Worm (Caenorhabditis elegans) whole organism, young adult: ENCODE data around the gene let-19.
A peak's percentile ranks its signal among the peaks of the same experiment; 100 is the strongest.

Source experiments
- B0035.1 ChIP-seq: sonication (generic microtip); optimal IDR thresholded peaks from 2 replicates; lab custom pipeline; 2016; ENCODE audit warnings: missing genetic modification characterization, mild to moderate bottlenecking, missing compliant biosample characterization, missing genotype, missing genetic modification reagents
- C17E4.6 ChIP-seq: fragments of 200-800 bp; sonication (Bioruptor generic); IDR thresholded peaks from 2 replicates; pipeline ENCODE4 v1.3.6; 2022; ENCODE audit warnings: missing genetic modification reagents, missing genetic modification characterization, missing compliant biosample characterization
- F39B2.1 ChIP-seq: fragments of 200-800 bp; sonication (Bioruptor generic); IDR thresholded peaks from 2 replicates; pipeline ENCODE4 v1.3.6; 2022; ENCODE audit warnings: missing genetic modification reagents, missing genetic modification characterization, missing compliant biosample characterization
- F55B11.4 ChIP-seq: sonication (generic microtip); optimal IDR thresholded peaks from 2 replicates; lab custom pipeline; 2016; ENCODE audit warnings: missing compliant biosample characterization, missing genetic modification characterization, borderline replicate concordance; ENCODE audit not compliant: insufficient read depth
- K11D2.4 ChIP-seq: fragments of 200-800 bp; sonication (Bioruptor generic); IDR thresholded peaks from 2 replicates; pipeline ENCODE4 v1.3.6; 2022; ENCODE audit warnings: missing genetic modification reagents, missing genetic modification characterization, missing compliant biosample characterization
- Y53F4B.3 ChIP-seq: fragments of 200-800 bp; sonication (Bioruptor generic); IDR thresholded peaks from 2 replicates; pipeline ENCODE4 v1.3.6; 2022; ENCODE audit warnings: missing genetic modification reagents, missing genetic modification characterization, missing compliant biosample characterization
- Y79H2A.3 ChIP-seq: fragments of 200-800 bp; sonication (Bioruptor generic); conservative IDR thresholded peaks from 2 replicates; pipeline ENCODE4 v1.3.6; 2022; ENCODE audit warnings: missing genetic modification reagents, missing genetic modification characterization, missing compliant biosample characterization
- ama-1 ChIP-seq, 3 experiments: fragments of 150-350 bp in 1 of 3; sonication (generic microtip) in 2 of 3; optimal IDR thresholded peaks; 2 replicates each; lab custom pipeline; 2014 to 2018; ENCODE audit warnings: missing biosample characterization in 2 of 3, missing genetic modification characterization in 2 of 3, missing genetic modification reagents in 2 of 3
- attf-3 ChIP-seq: fragments of 200-800 bp; sonication (Bioruptor generic); conservative IDR thresholded peaks from 2 replicates; pipeline ENCODE4 v1.3.6; 2022; ENCODE audit warnings: missing genetic modification reagents, missing genetic modification characterization, missing compliant biosample characterization
- bed-2 ChIP-seq: fragments of 200-800 bp; sonication (Bioruptor generic); IDR thresholded peaks from 2 replicates; pipeline ENCODE4 v1.3.6; 2022; ENCODE audit warnings: missing genetic modification reagents, missing genetic modification characterization, missing compliant biosample characterization
- cebp-1 ChIP-seq, 2 experiments: fragments of 200-800 bp in 1 of 2; sonication (Bioruptor generic) in 1 of 2; sonication (generic microtip) in 1 of 2; IDR thresholded peaks in 1 of 2; optimal IDR thresholded peaks in 1 of 2; 2 replicates each; pipeline versions ENCODE4 v1.3.6 to Lab custom; 2017 to 2022; ENCODE audit warnings: missing compliant biosample characterization in 2 of 2, missing genetic modification characterization in 2 of 2, mild to moderate bottlenecking in 1 of 2, missing genetic modification reagents in 1 of 2, moderate library complexity in 1 of 2
- ceh-58 ChIP-seq: fragments of 200-800 bp; sonication (Bioruptor generic); IDR thresholded peaks from 2 replicates; pipeline ENCODE4 v1.3.6; 2022; ENCODE audit warnings: missing genetic modification characterization, missing compliant biosample characterization
- dpff-1 ChIP-seq: sonication (generic microtip); optimal IDR thresholded peaks from 2 replicates; lab custom pipeline; 2017; ENCODE audit warnings: mild to moderate bottlenecking, missing genetic modification characterization, missing compliant biosample characterization
- egl-18 ChIP-seq: fragments of 200-800 bp; sonication (Bioruptor generic); IDR thresholded peaks from 2 replicates; pipeline ENCODE4 v1.3.6; 2022; ENCODE audit warnings: missing genetic modification reagents, missing genetic modification characterization, missing compliant biosample characterization
- ekl-4 ChIP-seq: fragments of 200-800 bp; sonication (Bioruptor generic); IDR thresholded peaks from 2 replicates; pipeline ENCODE4 v1.3.6; 2022; ENCODE audit warnings: missing genetic modification reagents, missing genetic modification characterization, missing compliant biosample characterization
- ets-4 ChIP-seq: fragments of 200-800 bp; sonication (Bioruptor generic); optimal IDR thresholded peaks from 2 replicates; lab custom pipeline; 2018; ENCODE audit warnings: mild to moderate bottlenecking, missing genetic modification characterization, missing compliant biosample characterization
- fkh-3 ChIP-seq: sonication (generic microtip); optimal IDR thresholded peaks from 2 replicates; lab custom pipeline; 2016; ENCODE audit warnings: mild to moderate bottlenecking, missing genetic modification characterization, missing compliant biosample characterization
- gei-17 ChIP-seq: fragments of 200-800 bp; sonication (Bioruptor generic); optimal IDR thresholded peaks from 2 replicates; lab custom pipeline; 2018; ENCODE audit warnings: mild to moderate bottlenecking, missing genetic modification characterization, missing compliant biosample characterization
- hmg-1.2 ChIP-seq: fragments of 200-800 bp; sonication (Bioruptor generic); IDR thresholded peaks from 2 replicates; pipeline ENCODE4 v1.3.6; 2022; ENCODE audit warnings: missing genetic modification reagents, missing genetic modification characterization, missing compliant biosample characterization
- hsf-1 ChIP-seq: fragments of 200-800 bp; sonication (Bioruptor generic); IDR thresholded peaks from 2 replicates; pipeline ENCODE4 v1.3.6; 2022; ENCODE audit warnings: missing genetic modification reagents, missing genetic modification characterization, missing compliant biosample characterization
- lag-1 ChIP-seq: fragments of 200-800 bp; sonication (Bioruptor generic); IDR thresholded peaks from 2 replicates; pipeline ENCODE4 v1.3.6; 2022; ENCODE audit warnings: missing genetic modification reagents, missing genetic modification characterization, missing compliant biosample characterization
- lin-26 ChIP-seq: fragments of 200-800 bp; sonication (Bioruptor generic); IDR thresholded peaks from 2 replicates; pipeline ENCODE4 v1.3.6; 2022; ENCODE audit warnings: missing genetic modification reagents, missing genetic modification characterization, missing compliant biosample characterization
- lin-35 ChIP-seq, 3 experiments: fragments of 150-350 bp in 2 of 3; sonication (generic microtip) in 1 of 3; optimal IDR thresholded peaks; 2 replicates each; lab custom pipeline; 2014 to 2018; ENCODE audit warnings: missing biosample characterization in 3 of 3, missing genetic modification characterization in 3 of 3, missing genetic modification reagents in 3 of 3
- lin-40 ChIP-seq: sonication (generic microtip); optimal IDR thresholded peaks from 2 replicates; lab custom pipeline; 2016; ENCODE audit warnings: missing genetic modification characterization, mild to moderate bottlenecking, missing compliant biosample characterization, missing genotype, missing genetic modification reagents
- lin-54 ChIP-seq: fragments of 200-800 bp; sonication (Bioruptor generic); optimal IDR thresholded peaks from 2 replicates; lab custom pipeline; 2018; ENCODE audit warnings: mild to moderate bottlenecking, missing genetic modification characterization, missing compliant biosample characterization
- lsl-1 ChIP-seq: fragments of 200-800 bp; sonication (Bioruptor generic); optimal IDR thresholded peaks from 2 replicates; lab custom pipeline; 2018; ENCODE audit warnings: mild to moderate bottlenecking, missing genetic modification characterization, moderate library complexity, missing compliant biosample characterization
- madf-3 ChIP-seq: fragments of 200-800 bp; sonication (Bioruptor generic); IDR thresholded peaks from 2 replicates; pipeline ENCODE4 v1.3.6; 2022; ENCODE audit warnings: missing genetic modification reagents, missing genetic modification characterization, missing compliant biosample characterization
- madf-6 ChIP-seq: fragments of 200-800 bp; sonication (Bioruptor generic); IDR thresholded peaks from 2 replicates; pipeline ENCODE4 v1.3.6; 2022; ENCODE audit warnings: missing genetic modification reagents, missing genetic modification characterization, missing compliant biosample characterization
- mcd-1 ChIP-seq: fragments of 200-800 bp; sonication (Bioruptor generic); IDR thresholded peaks from 2 replicates; pipeline ENCODE4 v1.3.6; 2022; ENCODE audit warnings: missing genetic modification reagents, missing genetic modification characterization, missing compliant biosample characterization
- mes-4 ChIP-seq: sonication (generic microtip); optimal IDR thresholded peaks from 2 replicates; lab custom pipeline; 2016; ENCODE audit warnings: missing genotype, missing genetic modification characterization, missing compliant biosample characterization
- mxl-1 ChIP-seq: sonication (generic microtip); optimal IDR thresholded peaks from 2 replicates; lab custom pipeline; 2016; ENCODE audit warnings: missing genetic modification characterization, missing compliant biosample characterization
- nfya-2 ChIP-seq: fragments of 200-800 bp; sonication (Bioruptor generic); IDR thresholded peaks from 2 replicates; pipeline ENCODE4 v1.3.6; 2022; ENCODE audit warnings: missing genetic modification reagents, missing genetic modification characterization, missing compliant biosample characterization
- nfyb-1 ChIP-seq: fragments of 200-800 bp; sonication (Bioruptor generic); IDR thresholded peaks from 2 replicates; pipeline ENCODE4 v1.3.6; 2022; ENCODE audit warnings: missing genetic modification reagents, missing genetic modification characterization, missing compliant biosample characterization
- nhr-179 ChIP-seq: sonication (generic microtip); optimal IDR thresholded peaks from 2 replicates; lab custom pipeline; 2016; ENCODE audit warnings: mild to moderate bottlenecking, missing genetic modification characterization, missing compliant biosample characterization
- pha-4 ChIP-seq: fragments of 150-350 bp; sonication (generic microtip); optimal IDR thresholded peaks from 2 replicates; lab custom pipeline; 2014; ENCODE audit warnings: missing biosample characterization, missing genetic modification reagents, missing genetic modification characterization
- sdz-38 ChIP-seq: sonication (generic microtip); optimal IDR thresholded peaks from 2 replicates; lab custom pipeline; 2016; ENCODE audit warnings: missing genotype, missing genetic modification characterization, missing compliant biosample characterization
- snpc-1.1 ChIP-seq: sonication (generic microtip); optimal IDR thresholded peaks from 2 replicates; lab custom pipeline; 2017; ENCODE audit warnings: missing genetic modification characterization, mild to moderate bottlenecking, missing compliant biosample characterization, antibody characterized with exemption, moderate library complexity, missing genotype, missing genetic modification reagents; ENCODE audit not compliant: insufficient read depth
- snpc-3.4 ChIP-seq: sonication (generic microtip); optimal IDR thresholded peaks from 2 replicates; lab custom pipeline; 2017; ENCODE audit warnings: missing genetic modification characterization, mild to moderate bottlenecking, missing compliant biosample characterization, antibody characterized with exemption, moderate library complexity, missing genotype, missing genetic modification reagents
- snpc-4 ChIP-seq, 5 experiments: fragments of 150-350 bp in 1 of 5; sonication (generic microtip) in 4 of 5; optimal IDR thresholded peaks; 2 replicates each; lab custom pipeline; 2014 to 2018; ENCODE audit warnings: missing genetic modification characterization in 5 of 5, missing biosample characterization in 3 of 5, antibody characterized with exemption in 2 of 5, mild to moderate bottlenecking in 2 of 5, missing compliant biosample characterization in 2 of 5, missing genotype in 2 of 5, moderate library complexity in 2 of 5, missing genetic modification reagents in 1 of 5
- unc-130 ChIP-seq: sonication (generic microtip); optimal IDR thresholded peaks from 2 replicates; lab custom pipeline; 2016; ENCODE audit warnings: missing genetic modification reagents, missing genetic modification characterization, missing compliant biosample characterization
- zim-3 ChIP-seq: sonication (generic microtip); optimal IDR thresholded peaks from 2 replicates; lab custom pipeline; 2017; ENCODE audit warnings: mild to moderate bottlenecking, missing genetic modification characterization, moderate library complexity, missing compliant biosample characterization
- ztf-18 ChIP-seq: sonication (generic microtip); optimal IDR thresholded peaks from 2 replicates; lab custom pipeline; 2016; ENCODE audit warnings: missing genotype, mild to moderate bottlenecking, missing genetic modification characterization, missing compliant biosample characterization
- ztf-22 ChIP-seq: fragments of 200-800 bp; sonication (Bioruptor generic); optimal IDR thresholded peaks from 2 replicates; lab custom pipeline; 2018; ENCODE audit warnings: mild to moderate bottlenecking, missing genetic modification characterization, moderate library complexity, missing compliant biosample characterization
- ztf-28 ChIP-seq: fragments of 200-800 bp; sonication (Bioruptor generic); IDR thresholded peaks from 2 replicates; pipeline ENCODE4 v1.3.6; 2022; ENCODE audit warnings: missing genetic modification reagents, missing genetic modification characterization, missing compliant biosample characterization
- ztf-6 ChIP-seq: fragments of 200-800 bp; sonication (Bioruptor generic); IDR thresholded peaks from 2 replicates; pipeline ENCODE4 v1.3.6; 2022; ENCODE audit warnings: missing genetic modification reagents, missing genetic modification characterization, missing compliant biosample characterization

The let-19 gene

ce11 chrII:8742006-8742847 lies 28.5 kb upstream of the let-19 start (continued):
- TF ChIP-seq sdz-38 (tag; lab: Kevin White, UChicago) (no peak), madf-6 (GFP tag; lab: Robert Waterston, UW) (no peak), unc-130 (GFP tag; lab: Kevin White, UChicago) (no peak), snpc-3.4 (tag; lab: Kevin White, UChicago) (no peak), Y53F4B.3 (GFP tag; lab: Robert Waterston, UW) (no peak), snpc-4 (GFP tag; optimal IDR thresholded peaks at IDR 0.05; lab: Kevin White, UChicago) (no peak), snpc-4 (tag; optimal IDR thresholded peaks at IDR 0.05; lab: Kevin White, UChicago) (no peak), hmg-1.2 (no peak), mes-4 (tag; lab: Kevin White, UChicago) (no peak), ztf-18 (tag; lab: Kevin White, UChicago) (no peak), pha-4 (tag; lab: Kevin White, UChicago) (no peak), ama-1 (optimal IDR thresholded peaks at IDR 0.05; lab: Kevin White, UChicago) (no peak), ama-1 (GFP tag; optimal IDR thresholded peaks at IDR 0.05; lab: Kevin White, UChicago) (no peak), nfya-2 (GFP tag; lab: Robert Waterston, UW) (no peak), K11D2.4 (GFP tag; lab: Robert Waterston, UW) (peak; percentile 67), C17E4.6 (GFP tag; lab: Robert Waterston, UW) (no peak), lsl-1 (GFP tag; lab: Kevin White, UChicago) (no peak), gei-17 (GFP tag; lab: Kevin White, UChicago) (no peak), ztf-6 (GFP tag; lab: Robert Waterston, UW) (no peak), dpff-1 (tag; lab: Kevin White, UChicago) (no peak), cebp-1 (GFP tag; IDR thresholded peaks at IDR 0.05; lab: Robert Waterston, UW) (0 out of 2 replicates have a peak, but pooled peaks have one; percentile 14), cebp-1 (tag; optimal IDR thresholded peaks at IDR 0.05; lab: Kevin White, UChicago) (peak; percentile 41), nhr-179 (no peak), lag-1 (GFP tag; lab: Robert Waterston, UW) (0 out of 2 replicates have a peak, but pooled peaks have one; percentile 41), ztf-28 (GFP tag; lab: Robert Waterston, UW) (no peak), hsf-1 (GFP tag; lab: Robert Waterston, UW) (0 out of 2 replicates have a peak, but pooled peaks have one; percentile 44), Y79H2A.3 (GFP tag; lab: Robert Waterston, UW) (no peak), lin-54 (no peak), attf-3 (no peak), snpc-1.1 (tag; lab: Kevin White, UChicago) (no peak), mxl-1 (tag; lab: Kevin White, UChicago) (no peak), nfyb-1 (peak; percentile 26; the same call in 1 of the 2 replicates), lin-35 (GFP tag; optimal IDR thresholded peaks at IDR 0.05; lab: Kevin White, UChicago) (no peak), ztf-22 (no peak), mcd-1 (GFP tag; lab: Robert Waterston, UW) (0 out of 2 replicates have a peak, but pooled peaks have one; percentile 21), ceh-58 (GFP tag; lab: Robert Waterston, UW) (no peak), fkh-3 (tag; lab: Kevin White, UChicago) (no peak), B0035.1 (tag; lab: Kevin White, UChicago) (no peak), egl-18 (GFP tag; lab: Robert Waterston, UW) (no peak), ekl-4 (GFP tag; lab: Robert Waterston, UW) (0 out of 2 replicates have a peak, but pooled peaks have one; percentile 19), zim-3 (tag; lab: Kevin White, UChicago) (no peak), lin-40 (tag; lab: Kevin White, UChicago) (peak; percentile 72), F55B11.4 (no peak), ets-4 (GFP tag; lab: Kevin White, UChicago) (no peak), F39B2.1 (GFP tag; lab: Robert Waterston, UW) (no peak), bed-2 (GFP tag; lab: Robert Waterston, UW) (no peak), madf-3 (GFP tag; lab: Robert Waterston, UW) (0 out of 2 replicates have a peak, but pooled peaks have one; percentile 21), lin-26 (GFP tag; lab: Robert Waterston, UW) (peak; percentile 75)
